Comparison of ENCODE assay signal across 1 fruit fly cellular context in genomic region chrX:5901628-5902213, dm6.
A peak's percentile ranks its signal among the peaks of the same experiment; 100 is the strongest.
TF ChIP-seq lines count a peak whose summit lies in the region.

No protein-coding gene starts in this region.

TF ChIP-seq in whole organism, embryonic, 481 proteins besides CTCF, POLR2A, EP300 and RAD21 (continued from another document and continues in another):
- TF ChIP-seq CG6791 (GFP tag; IDR thresholded peaks at IDR 0.05; lab: Robert Waterston, UW; ENCODE audit: partially characterized antibody) = 0 out of 3 replicates have a peak, but pooled peaks have one; percentile 19
- TF ChIP-seq Med (GFP tag; lab: Kevin White, UChicago) = peak; percentile 77
- TF ChIP-seq CG10321 (GFP tag; IDR thresholded peaks at IDR 0.05; lab: Robert Waterston, UW) = peak; percentile 95
- peak; percentile 11 for TF ChIP-seq tap (tag; optimal IDR thresholded peaks at IDR 0.05; lab: Kevin White, UChicago)
- TF ChIP-seq CG13296 (GFP tag; optimal IDR thresholded peaks at IDR 0.05; lab: Kevin White, UChicago) = peak; percentile 43
- no peak for TF ChIP-seq Dref (GFP tag; IDR thresholded peaks at IDR 0.05; lab: Robert Waterston, UW)
- peak in 1 of 2 experiments; percentile 15 for TF ChIP-seq Eip74EF (GFP tag; optimal IDR thresholded peaks at IDR 0.05; lab: Kevin White, UChicago)
- peak; percentile 7 for TF ChIP-seq gro (GFP tag; optimal IDR thresholded peaks at IDR 0.05; lab: Kevin White, UChicago)
- TF ChIP-seq Gug (GFP tag; IDR thresholded peaks at IDR 0.05; lab: Robert Waterston, UW) = 0 out of 4 replicates have a peak, but pooled peaks have one; percentile 13
- peak in 1 of 2 experiments; percentile 19 for TF ChIP-seq dpn (GFP tag; optimal IDR thresholded peaks at IDR 0.05; lab: Kevin White, UChicago)
- TF ChIP-seq B-H2 (GFP tag; optimal IDR thresholded peaks at IDR 0.05; lab: Kevin White, UChicago) = peak; percentile 34
- no peak for TF ChIP-seq CG17385 (GFP tag; optimal IDR thresholded peaks at IDR 0.05; lab: Kevin White, UChicago)
- TF ChIP-seq CG11456 (GFP tag; IDR thresholded peaks at IDR 0.05; lab: Robert Waterston, UW) = peak; percentile 68; the same call in 1 of the 3 replicates
- peak; percentile 92 for TF ChIP-seq sens (GFP tag; lab: Kevin White, UChicago)
- TF ChIP-seq Dip2 (GFP tag; IDR thresholded peaks at IDR 0.05; lab: Robert Waterston, UW) = no peak
- peak; percentile 54; the same call in 1 of the 2 replicates for TF ChIP-seq sob (GFP tag; IDR thresholded peaks at IDR 0.05; lab: Robert Waterston, UW)
- peak; percentile 38 for TF ChIP-seq CG11247 (GFP tag; IDR thresholded peaks at IDR 0.05; lab: Robert Waterston, UW)
- peak; percentile 35 for TF ChIP-seq kni (GFP tag; optimal IDR thresholded peaks at IDR 0.05; lab: Kevin White, UChicago)
- TF ChIP-seq CG4730 (GFP tag; IDR thresholded peaks at IDR 0.05; lab: Robert Waterston, UW) = no peak
- TF ChIP-seq chm (GFP tag; IDR thresholded peaks at IDR 0.05; lab: Robert Waterston, UW) = peak; percentile 64; the same call in 1 of the 2 replicates
- TF ChIP-seq wdn (GFP tag; IDR thresholded peaks at IDR 0.05; lab: Robert Waterston, UW) = peak; percentile 9; the same call in 1 of the 2 replicates
- TF ChIP-seq D (optimal IDR thresholded peaks at IDR 0.05; lab: Kevin White, UChicago) = no peak
- TF ChIP-seq D (GFP tag; optimal IDR thresholded peaks at IDR 0.05; lab: Kevin White, UChicago) = no peak
- TF ChIP-seq Dbx (GFP tag; IDR thresholded peaks at IDR 0.05; lab: Robert Waterston, UW) = peak; percentile 77; the same call in 2 of the 3 replicates
- no peak for TF ChIP-seq bsh (GFP tag; optimal IDR thresholded peaks at IDR 0.05; lab: Kevin White, UChicago)
- TF ChIP-seq gsb-n (tag; optimal IDR thresholded peaks at IDR 0.05; lab: Kevin White, UChicago) = peak; percentile 47
- peak; percentile 29 for TF ChIP-seq CG9876 (GFP tag; optimal IDR thresholded peaks at IDR 0.05; lab: Kevin White, UChicago)
- peak; percentile 31 for TF ChIP-seq CG3847 (GFP tag; IDR thresholded peaks at IDR 0.05; lab: Robert Waterston, UW)
- TF ChIP-seq row (GFP tag; IDR thresholded peaks at IDR 0.05; lab: Robert Waterston, UW) = peak; percentile 31; the same call in 1 of the 3 replicates
- TF ChIP-seq oc (tag; optimal IDR thresholded peaks at IDR 0.05; lab: Kevin White, UChicago) = peak; percentile 17
- peak; percentile 45 for TF ChIP-seq CG6813 (GFP tag; optimal IDR thresholded peaks at IDR 0.05; lab: Kevin White, UChicago)
- peak; percentile 59 for TF ChIP-seq Deaf1 (tag; optimal IDR thresholded peaks at IDR 0.05; lab: Kevin White, UChicago)
- no peak for TF ChIP-seq bcd (GFP tag; optimal IDR thresholded peaks at IDR 0.05; lab: Kevin White, UChicago)
- TF ChIP-seq dmrt99B (tag; optimal IDR thresholded peaks at IDR 0.05; lab: Kevin White, UChicago) = peak; percentile 31
- TF ChIP-seq NFAT (GFP tag; IDR thresholded peaks at IDR 0.05; lab: Robert Waterston, UW) = peak; percentile 32; the same call in 1 of the 2 replicates
- peak; percentile 73 for TF ChIP-seq CG10543 (GFP tag; optimal IDR thresholded peaks at IDR 0.05; lab: Kevin White, UChicago)
- 0 out of 4 replicates have a peak, but pooled peaks have one; percentile 34 for TF ChIP-seq Dll (GFP tag; IDR thresholded peaks at IDR 0.05; lab: Robert Waterston, UW; ENCODE audit: partially characterized antibody)
- TF ChIP-seq pb (GFP tag; optimal IDR thresholded peaks at IDR 0.05; lab: Kevin White, UChicago) = peak; percentile 31
- TF ChIP-seq abd-A (tag; optimal IDR thresholded peaks at IDR 0.05; lab: Kevin White, UChicago) = peak; percentile 83
- TF ChIP-seq CG15601 (tag; optimal IDR thresholded peaks at IDR 0.05; lab: Kevin White, UChicago) = peak; percentile 99
- TF ChIP-seq CG1832 (GFP tag; optimal IDR thresholded peaks at IDR 0.05; lab: Kevin White, UChicago) = peak; percentile 95
- peak; percentile 13 for TF ChIP-seq eyg (GFP tag; optimal IDR thresholded peaks at IDR 0.05; lab: Kevin White, UChicago)
- TF ChIP-seq Pdp1 (GFP tag; optimal IDR thresholded peaks at IDR 0.05; lab: Kevin White, UChicago) = peak in 1 of 2 experiments; percentile 33
- TF ChIP-seq ash1 (GFP tag; optimal IDR thresholded peaks at IDR 0.05; lab: Kevin White, UChicago) = peak; percentile 45
- peak; percentile 60 for TF ChIP-seq CG32767 (GFP tag; IDR thresholded peaks at IDR 0.05; lab: Robert Waterston, UW)
- peak; percentile 76 for TF ChIP-seq Jarid2 (GFP tag; optimal IDR thresholded peaks at IDR 0.05; lab: Kevin White, UChicago)
- TF ChIP-seq ato (GFP tag; IDR thresholded peaks at IDR 0.05; lab: Robert Waterston, UW; ENCODE audit: partially characterized antibody) = 0 out of 2 replicates have a peak, but pooled peaks have one; percentile 20
- peak; percentile 87 for TF ChIP-seq CG8478 (optimal IDR thresholded peaks at IDR 0.05; lab: Kevin White, UChicago)
- TF ChIP-seq trh (GFP tag; optimal IDR thresholded peaks at IDR 0.05; lab: Kevin White, UChicago) = no peak
- peak; percentile 34; the same call in 1 of the 2 replicates for TF ChIP-seq Xrp1 (GFP tag; IDR thresholded peaks at IDR 0.05; lab: Robert Waterston, UW)
- TF ChIP-seq CG2712 (tag; optimal IDR thresholded peaks at IDR 0.05; lab: Kevin White, UChicago) = peak; percentile 4
- TF ChIP-seq NC2β (GFP tag; optimal IDR thresholded peaks at IDR 0.05; lab: Kevin White, UChicago) = peak; percentile 49
- peak; percentile 63 for TF ChIP-seq CG13624 (GFP tag; optimal IDR thresholded peaks at IDR 0.05; lab: Kevin White, UChicago)
- peak; percentile 26 for TF ChIP-seq CG9609 (GFP tag; optimal IDR thresholded peaks at IDR 0.05; lab: Kevin White, UChicago)
- no peak for TF ChIP-seq dmrt11E (tag; optimal IDR thresholded peaks at IDR 0.05; lab: Kevin White, UChicago)
- no peak for TF ChIP-seq CG8290 (GFP tag; optimal IDR thresholded peaks at IDR 0.05; lab: Kevin White, UChicago)
- peak in 1 of 2 experiments; percentile 37 for TF ChIP-seq CG8290 (tag; optimal IDR thresholded peaks at IDR 0.05; lab: Kevin White, UChicago)
- peak; percentile 16 for TF ChIP-seq CG15269 (tag; optimal IDR thresholded peaks at IDR 0.05; lab: Kevin White, UChicago)
- no peak for TF ChIP-seq kay (GFP tag; optimal IDR thresholded peaks at IDR 0.05; lab: Kevin White, UChicago)
- TF ChIP-seq amos (GFP tag; IDR thresholded peaks at IDR 0.05; lab: Robert Waterston, UW; ENCODE audit: partially characterized antibody) = peak; percentile 11; the same call in 1 of the 2 replicates
- no peak for TF ChIP-seq D19B (GFP tag; optimal IDR thresholded peaks at IDR 0.05; lab: Kevin White, UChicago)
- no peak for TF ChIP-seq Ssrp (tag; optimal IDR thresholded peaks at IDR 0.05; lab: Kevin White, UChicago)
- peak; percentile 62 for TF ChIP-seq scrt (GFP tag; optimal IDR thresholded peaks at IDR 0.05; lab: Kevin White, UChicago)
- TF ChIP-seq cg (GFP tag; optimal IDR thresholded peaks at IDR 0.05; lab: Kevin White, UChicago) = peak; percentile 90
- TF ChIP-seq sd (tag; optimal IDR thresholded peaks at IDR 0.05; lab: Kevin White, UChicago) = peak; percentile 74
- peak; percentile 58; the same call in 1 of the 2 replicates for TF ChIP-seq CG16779 (GFP tag; IDR thresholded peaks at IDR 0.05; lab: Robert Waterston, UW)
- TF ChIP-seq CG1603 (tag; optimal IDR thresholded peaks at IDR 0.05; lab: Kevin White, UChicago) = peak; percentile 19
- peak; percentile 39 for TF ChIP-seq CG15514 (GFP tag; optimal IDR thresholded peaks at IDR 0.05; lab: Kevin White, UChicago)
- no peak for TF ChIP-seq Kr (GFP tag; optimal IDR thresholded peaks at IDR 0.05; lab: Kevin White, UChicago)
- peak; percentile 44 for TF ChIP-seq zf30C (GFP tag; optimal IDR thresholded peaks at IDR 0.05; lab: Kevin White, UChicago)
- TF ChIP-seq CG11398 (GFP tag; optimal IDR thresholded peaks at IDR 0.05; lab: Kevin White, UChicago) = peak; percentile 60
- peak; percentile 29 for TF ChIP-seq Vsx1 (GFP tag; optimal IDR thresholded peaks at IDR 0.05; lab: Kevin White, UChicago)
- TF ChIP-seq CG18011 (GFP tag; optimal IDR thresholded peaks at IDR 0.05; lab: Kevin White, UChicago) = no peak
- peak; percentile 19 for TF ChIP-seq CG2678 (tag; optimal IDR thresholded peaks at IDR 0.05; lab: Kevin White, UChicago)
- TF ChIP-seq zen (tag; optimal IDR thresholded peaks at IDR 0.05; lab: Kevin White, UChicago) = peak; percentile 5
- peak; percentile 57; the same call in 1 of the 3 replicates for TF ChIP-seq Mrtf (GFP tag; IDR thresholded peaks at IDR 0.05; lab: Robert Waterston, UW)
- TF ChIP-seq CG10979 (tag; optimal IDR thresholded peaks at IDR 0.05; lab: Kevin White, UChicago) = peak; percentile 22
- no peak for TF ChIP-seq CG1792 (GFP tag; optimal IDR thresholded peaks at IDR 0.05; lab: Kevin White, UChicago)
- peak; percentile 12 for TF ChIP-seq CG2120 (GFP tag; optimal IDR thresholded peaks at IDR 0.05; lab: Kevin White, UChicago)
- TF ChIP-seq CG6175 (GFP tag; IDR thresholded peaks at IDR 0.05; lab: Robert Waterston, UW) = 0 out of 3 replicates have a peak, but pooled peaks have one; percentile 47
- 0 out of 2 replicates have a peak, but pooled peaks have one; percentile 18 for TF ChIP-seq CG32532 (GFP tag; IDR thresholded peaks at IDR 0.05; lab: Robert Waterston, UW)
- peak; percentile 24 for TF ChIP-seq CG6765 (GFP tag; optimal IDR thresholded peaks at IDR 0.05; lab: Kevin White, UChicago)
- TF ChIP-seq CG11696 (GFP tag; IDR thresholded peaks at IDR 0.05; lab: Robert Waterston, UW) = 0 out of 2 replicates have a peak, but pooled peaks have one; percentile 11
- peak; percentile 28 for TF ChIP-seq sqz (GFP tag; optimal IDR thresholded peaks at IDR 0.05; lab: Kevin White, UChicago)
- peak; percentile 64 for TF ChIP-seq CG9932 (GFP tag; IDR thresholded peaks at IDR 0.05; lab: Robert Waterston, UW)
- TF ChIP-seq lilli (GFP tag; optimal IDR thresholded peaks at IDR 0.05; lab: Kevin White, UChicago) = peak; percentile 78
- peak; percentile 38 for TF ChIP-seq CG12155 (GFP tag; optimal IDR thresholded peaks at IDR 0.05; lab: Kevin White, UChicago)
- peak; percentile 59 for TF ChIP-seq HmgD (GFP tag; optimal IDR thresholded peaks at IDR 0.05; lab: Kevin White, UChicago)
- TF ChIP-seq prd (optimal IDR thresholded peaks at IDR 0.05; lab: Kevin White, UChicago) = no peak
- 0 out of 3 replicates have a peak, but pooled peaks have one; percentile 32 for TF ChIP-seq prd (GFP tag; IDR thresholded peaks at IDR 0.05; lab: Robert Waterston, UW)
- peak; percentile 71; the same call in 2 of the 3 replicates for TF ChIP-seq CG34422 (GFP tag; IDR thresholded peaks at IDR 0.05; lab: Robert Waterston, UW)
- TF ChIP-seq CG34224 (GFP tag; IDR thresholded peaks at IDR 0.05; lab: Robert Waterston, UW; ENCODE audit: partially characterized antibody) = peak; percentile 37; the same call in 1 of the 3 replicates
- TF ChIP-seq pros (GFP tag; optimal IDR thresholded peaks at IDR 0.05; lab: Kevin White, UChicago) = peak; percentile 44
- peak; percentile 4 for TF ChIP-seq corto (GFP tag; optimal IDR thresholded peaks at IDR 0.05; lab: Kevin White, UChicago)
- 0 out of 3 replicates have a peak, but pooled peaks have one; percentile 8 for TF ChIP-seq sr (GFP tag; IDR thresholded peaks at IDR 0.05; lab: Robert Waterston, UW)
- TF ChIP-seq lbe (GFP tag; optimal IDR thresholded peaks at IDR 0.05; lab: Kevin White, UChicago) = peak; percentile 41
- TF ChIP-seq Stat92E (GFP tag; optimal IDR thresholded peaks at IDR 0.05; lab: Kevin White, UChicago) = peak in 1 of 3 experiments; percentile 4
- 0 out of 2 replicates have a peak, but pooled peaks have one; percentile 15 for TF ChIP-seq CG6272 (GFP tag; IDR thresholded peaks at IDR 0.05; lab: Robert Waterston, UW)
- no peak for TF ChIP-seq CG13424 (tag; optimal IDR thresholded peaks at IDR 0.05; lab: Kevin White, UChicago)
- peak; percentile 45; the same call in 1 of the 2 replicates for TF ChIP-seq Bgb (GFP tag; IDR thresholded peaks at IDR 0.05; lab: Robert Waterston, UW; ENCODE audit: partially characterized antibody)
- TF ChIP-seq CG8924 (tag; optimal IDR thresholded peaks at IDR 0.05; lab: Kevin White, UChicago) = peak; percentile 24
- peak; percentile 36 for TF ChIP-seq wek (GFP tag; optimal IDR thresholded peaks at IDR 0.05; lab: Kevin White, UChicago)
- peak; percentile 3 to 38 for TF ChIP-seq Hr51 (GFP tag; optimal IDR thresholded peaks at IDR 0.05; lab: Kevin White, UChicago)
- peak; percentile 10 for TF ChIP-seq Xbp1 (GFP tag; optimal IDR thresholded peaks at IDR 0.05; lab: Kevin White, UChicago)
- TF ChIP-seq CG2202 (tag; optimal IDR thresholded peaks at IDR 0.05; lab: Kevin White, UChicago) = no peak
- TF ChIP-seq her (GFP tag; optimal IDR thresholded peaks at IDR 0.05; lab: Kevin White, UChicago) = peak; percentile 58
- peak; percentile 37 for TF ChIP-seq CG17829 (tag; optimal IDR thresholded peaks at IDR 0.05; lab: Kevin White, UChicago)
- peak; percentile 34 for TF ChIP-seq CG12659 (GFP tag; optimal IDR thresholded peaks at IDR 0.05; lab: Kevin White, UChicago)
- peak; percentile 5 for TF ChIP-seq HLHmδ (GFP tag; optimal IDR thresholded peaks at IDR 0.05; lab: Kevin White, UChicago)
- TF ChIP-seq gcm (GFP tag; optimal IDR thresholded peaks at IDR 0.05; lab: Kevin White, UChicago) = peak; percentile 26
- no peak for TF ChIP-seq shn (GFP tag; optimal IDR thresholded peaks at IDR 0.05; lab: Kevin White, UChicago)
- no peak for TF ChIP-seq pan (optimal IDR thresholded peaks at IDR 0.05; lab: Kevin White, UChicago)
- peak in 1 of 2 experiments; percentile 43 for TF ChIP-seq pan (GFP tag; optimal IDR thresholded peaks at IDR 0.05 in 1 of 2, IDR thresholded peaks at IDR 0.05 in 1 of 2)
- peak; percentile 86 for TF ChIP-seq ftz-f1 (GFP tag; optimal IDR thresholded peaks at IDR 0.05; lab: Kevin White, UChicago)
- TF ChIP-seq Scr (GFP tag; IDR thresholded peaks at IDR 0.05; lab: Robert Waterston, UW; ENCODE audit: partially characterized antibody) = peak; percentile 46; the same call in 1 of the 2 replicates
- peak; percentile 40; the same call in 2 of the 3 replicates for TF ChIP-seq Opbp (GFP tag; IDR thresholded peaks at IDR 0.05; lab: Robert Waterston, UW; ENCODE audit: partially characterized antibody)
- TF ChIP-seq mam (GFP tag; optimal IDR thresholded peaks at IDR 0.05; lab: Kevin White, UChicago) = peak; percentile 19
- TF ChIP-seq Nf-YC (tag; optimal IDR thresholded peaks at IDR 0.05; lab: Kevin White, UChicago) = peak; percentile 45
- peak; percentile 52; the same call in 1 of the 2 replicates for TF ChIP-seq Atf6 (GFP tag; IDR thresholded peaks at IDR 0.05; lab: Robert Waterston, UW)
- peak; percentile 33 for TF ChIP-seq Side (GFP tag; optimal IDR thresholded peaks at IDR 0.05; lab: Kevin White, UChicago)
- TF ChIP-seq Ets97D (GFP tag; optimal IDR thresholded peaks at IDR 0.05; lab: Kevin White, UChicago) = no peak
- TF ChIP-seq CG34376 (GFP tag; optimal IDR thresholded peaks at IDR 0.05; lab: Kevin White, UChicago) = peak; percentile 54
- TF ChIP-seq CG1602 (GFP tag; optimal IDR thresholded peaks at IDR 0.05; lab: Kevin White, UChicago) = no peak
- TF ChIP-seq CG6254 (GFP tag; optimal IDR thresholded peaks at IDR 0.05; lab: Kevin White, UChicago) = peak; percentile 13
